Worm (Caenorhabditis elegans) whole organism, L4 larva: ENCODE data around the gene enee-1.

ENCODE experiments used
- F37D6.2 ChIP-seq: sonication (generic microtip); optimal IDR thresholded peaks from 2 replicates; lab custom pipeline; 2016; ENCODE audit warnings: mild to moderate bottlenecking, missing genetic modification characterization, missing compliant biosample characterization
- Y75B8A.6 ChIP-seq: fragments of 200-800 bp; sonication (Bioruptor generic); IDR thresholded peaks from 2 replicates; pipeline ENCODE4 v1.3.6; 2022; ENCODE audit warnings: missing genetic modification reagents, missing genetic modification characterization, missing compliant biosample characterization
- aha-1 ChIP-seq: fragments of 150-350 bp; peaks from one replicate; lab custom pipeline; 2014; ENCODE audit warnings: missing biosample characterization, missing genetic modification characterization
- arid-1 ChIP-seq: fragments of 200-800 bp; sonication (Bioruptor generic); conservative IDR thresholded peaks from 2 replicates; pipeline ENCODE4 v1.3.6; 2022; ENCODE audit warnings: missing genetic modification reagents, missing genetic modification characterization, missing compliant biosample characterization
- ceh-82 ChIP-seq: sonication (generic microtip); optimal IDR thresholded peaks from 2 replicates; lab custom pipeline; 2017; ENCODE audit warnings: missing biosample characterization, missing genetic modification characterization
- daf-16 ChIP-seq, 3 experiments: sonication (generic microtip); optimal IDR thresholded peaks; 2 replicates each; lab custom pipeline; 2016 to 2017; ENCODE audit warnings: missing genetic modification characterization in 3 of 3, missing genetic modification reagents in 3 of 3, mild to moderate bottlenecking in 2 of 3, missing compliant biosample characterization in 2 of 3, missing biosample characterization in 1 of 3, moderate library complexity in 1 of 3
- daf-8 ChIP-seq: fragments of 200-800 bp; sonication (Bioruptor generic); IDR thresholded peaks from 2 replicates; pipeline ENCODE4 v1.3.6; 2022; ENCODE audit warnings: missing genetic modification characterization, missing compliant biosample characterization
- dpl-1 ChIP-seq: fragments of 150-350 bp; optimal IDR thresholded peaks from 2 replicates; lab custom pipeline; 2014; ENCODE audit warnings: missing biosample characterization, missing genetic modification reagents, missing genetic modification characterization
- dve-1 ChIP-seq: sonication (generic microtip); optimal IDR thresholded peaks from 2 replicates; lab custom pipeline; 2017; ENCODE audit warnings: antibody characterized with exemption, mild to moderate bottlenecking, missing genetic modification characterization, missing compliant biosample characterization; ENCODE audit not compliant: insufficient read depth
- gei-8 ChIP-seq: fragments of 200-800 bp; sonication (Bioruptor generic); optimal IDR thresholded peaks from 2 replicates; lab custom pipeline; 2018; ENCODE audit warnings: mild to moderate bottlenecking, missing genetic modification characterization, missing compliant biosample characterization
- hif-1 ChIP-seq, 2 experiments: sonication (generic microtip); optimal IDR thresholded peaks; 2 replicates each; lab custom pipeline; 2016 to 2017; ENCODE audit warnings: missing compliant biosample characterization in 2 of 2, missing genetic modification characterization in 2 of 2, missing genetic modification reagents in 2 of 2, missing genotype in 2 of 2, mild to moderate bottlenecking in 1 of 2
- hlh-11 ChIP-seq: fragments of 200-800 bp; sonication (Bioruptor generic); optimal IDR thresholded peaks from 2 replicates; lab custom pipeline; 2018; ENCODE audit warnings: mild to moderate bottlenecking, missing genetic modification characterization, missing compliant biosample characterization
- hlh-30 ChIP-seq: sonication (generic microtip); optimal IDR thresholded peaks from 2 replicates; lab custom pipeline; 2017; ENCODE audit warnings: antibody characterized with exemption, mild to moderate bottlenecking, missing genetic modification characterization, missing compliant biosample characterization; ENCODE audit not compliant: insufficient read depth
- hmg-1.1 ChIP-seq: fragments of 200-800 bp; sonication (Bioruptor generic); IDR thresholded peaks from 2 replicates; pipeline ENCODE4 v1.3.6; 2022; ENCODE audit warnings: missing genetic modification reagents, missing genetic modification characterization, missing compliant biosample characterization
- lin-1 ChIP-seq: fragments of 200-800 bp; sonication (Bioruptor generic); IDR thresholded peaks from 2 replicates; pipeline ENCODE4 v1.3.6; 2022; ENCODE audit warnings: missing genetic modification reagents, missing genetic modification characterization, missing compliant biosample characterization
- madf-9 ChIP-seq: fragments of 200-800 bp; sonication (Bioruptor generic); conservative IDR thresholded peaks from 2 replicates; pipeline ENCODE4 v1.3.6; 2022; ENCODE audit warnings: missing genetic modification reagents, missing genetic modification characterization, missing compliant biosample characterization
- mdl-1 ChIP-seq, 2 experiments: fragments of 150-350 bp in 1 of 2; sonication (generic microtip) in 1 of 2; optimal IDR thresholded peaks; 2 replicates each; lab custom pipeline; 2014 to 2017; ENCODE audit warnings: missing biosample characterization in 2 of 2, missing genetic modification characterization in 2 of 2
- mep-1 ChIP-seq: fragments of 150-350 bp; sonication (generic microtip); optimal IDR thresholded peaks from 3 replicates; lab custom pipeline; 2014; ENCODE audit warnings: missing biosample characterization, missing genetic modification characterization
- mxl-3 ChIP-seq: fragments of 200-800 bp; sonication (Bioruptor generic); optimal IDR thresholded peaks from 2 replicates; lab custom pipeline; 2018; ENCODE audit warnings: mild to moderate bottlenecking, missing genetic modification characterization, missing compliant biosample characterization
- nhr-11 ChIP-seq: fragments of 150-350 bp; optimal IDR thresholded peaks from 2 replicates; lab custom pipeline; 2014; ENCODE audit warnings: missing biosample characterization, missing genetic modification characterization
- nhr-25 ChIP-seq: sonication (generic microtip); optimal IDR thresholded peaks from 2 replicates; lab custom pipeline; 2017; ENCODE audit warnings: missing genetic modification characterization, mild to moderate bottlenecking, missing compliant biosample characterization, antibody characterized with exemption, moderate library complexity, borderline replicate concordance; ENCODE audit not compliant: insufficient read depth
- nhr-28 ChIP-seq: fragments of 150-350 bp; optimal IDR thresholded peaks from 2 replicates; lab custom pipeline; 2014; ENCODE audit warnings: missing biosample characterization, missing genetic modification characterization
- nhr-48 ChIP-seq: sonication (generic microtip); optimal IDR thresholded peaks from 2 replicates; lab custom pipeline; 2016; ENCODE audit warnings: mild to moderate bottlenecking, missing genetic modification characterization, missing compliant biosample characterization
- nhr-6 ChIP-seq: fragments of 150-350 bp; optimal IDR thresholded peaks from 2 replicates; lab custom pipeline; 2014; ENCODE audit warnings: missing biosample characterization, missing genetic modification characterization
- pqm-1 ChIP-seq: sonication (generic microtip); optimal IDR thresholded peaks from 2 replicates; lab custom pipeline; 2017; ENCODE audit warnings: missing biosample characterization, missing genetic modification characterization
- rbr-2 ChIP-seq: sonication (generic microtip); optimal IDR thresholded peaks from 2 replicates; lab custom pipeline; 2016; ENCODE audit warnings: missing genotype, missing genetic modification characterization, missing compliant biosample characterization
- saeg-2 ChIP-seq: fragments of 200-800 bp; sonication (Bioruptor generic); IDR thresholded peaks from 2 replicates; pipeline ENCODE4 v1.3.6; 2022; ENCODE audit warnings: missing genetic modification reagents, missing genetic modification characterization, missing compliant biosample characterization
- spr-1 ChIP-seq: sonication (generic microtip); optimal IDR thresholded peaks from 2 replicates; lab custom pipeline; 2016; ENCODE audit warnings: mild to moderate bottlenecking, missing genetic modification characterization, missing compliant biosample characterization
- unc-62 ChIP-seq, 3 experiments: fragments of 150-350 bp in 1 of 3; sonication (generic microtip); optimal IDR thresholded peaks in 2 of 3; peaks in 1 of 3; 1 replicate in 1 of 3; 2 replicates in 2 of 3; lab custom pipeline; 2014 to 2017; ENCODE audit warnings: missing biosample characterization in 3 of 3, missing genetic modification characterization in 3 of 3, missing genetic modification reagents in 3 of 3, missing genotype in 1 of 3
- zfp-2 ChIP-seq: sonication (generic microtip); optimal IDR thresholded peaks from 2 replicates; lab custom pipeline; 2016; ENCODE audit warnings: mild to moderate bottlenecking, missing genetic modification characterization, missing compliant biosample characterization
- zip-2 ChIP-seq: fragments of 150-350 bp; optimal IDR thresholded peaks from 2 replicates; lab custom pipeline; 2014; ENCODE audit warnings: missing biosample characterization, missing genetic modification characterization

Gene enee-1

DNA sequence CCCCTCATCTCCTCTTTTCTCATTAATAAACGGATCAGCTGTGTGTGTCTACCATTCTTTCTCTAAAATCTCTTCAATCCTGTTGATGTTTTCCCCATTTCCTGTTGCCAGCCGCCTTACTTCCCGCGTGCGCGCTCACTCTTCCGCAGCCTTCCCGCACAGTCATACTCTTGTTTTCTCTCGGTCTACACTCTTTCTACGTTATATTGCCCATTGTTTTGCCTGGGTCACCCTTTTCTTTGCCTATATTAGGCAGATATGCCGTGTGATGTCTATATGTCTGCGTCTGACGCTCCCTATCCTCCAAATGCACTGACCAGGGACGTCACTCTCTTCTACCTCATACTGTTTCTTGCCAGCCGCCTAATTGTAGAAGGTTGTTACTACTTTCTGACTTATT is 41.9 kb downstream of the enee-1 start:
- TF ChIP-seq zfp-2 (tag; lab: Kevin White, UChicago) (no peak), arid-1 (GFP tag; lab: Robert Waterston, UW) (0 out of 2 replicates have a peak, but pooled peaks have one; percentile 21), aha-1 (peak; percentile 86), dpl-1 (GFP tag; lab: Kevin White, UChicago) (no peak), rbr-2 (tag; lab: Kevin White, UChicago) (peak; percentile 28), mdl-1 (tag; optimal IDR thresholded peaks at IDR 0.05; lab: Kevin White, UChicago) (peak; percentile 27 to 84), hmg-1.1 (peak; percentile 29; the same call in 1 of the 2 replicates), gei-8 (GFP tag; lab: Kevin White, UChicago) (no peak), unc-62 (GFP tag; optimal IDR thresholded peaks at IDR 0.05 in 1 of 2; lab: Kevin White, UChicago) (peak in 1 of 2 experiments; percentile 57), unc-62 (tag; optimal IDR thresholded peaks at IDR 0.05; lab: Kevin White, UChicago) (no peak), nhr-6 (tag; lab: Kevin White, UChicago) (peak; percentile 17), nhr-28 (tag; lab: Kevin White, UChicago) (peak; percentile 51), zip-2 (tag; lab: Kevin White, UChicago) (no peak), mxl-3 (GFP tag; lab: Kevin White, UChicago) (peak; percentile 82), daf-16 (GFP tag; optimal IDR thresholded peaks at IDR 0.05; lab: Kevin White, UChicago) (no peak), daf-16 (tag; optimal IDR thresholded peaks at IDR 0.05; lab: Kevin White, UChicago) (peak; percentile 19), dve-1 (tag; lab: Kevin White, UChicago) (peak; percentile 43), nhr-11 (tag; lab: Kevin White, UChicago) (peak; percentile 2), mep-1 (tag; lab: Kevin White, UChicago) (peak; percentile 38), nhr-48 (tag; lab: Kevin White, UChicago) (peak; percentile 44), hif-1 (tag; optimal IDR thresholded peaks at IDR 0.05; lab: Kevin White, UChicago) (no peak), F37D6.2 (tag; lab: Kevin White, UChicago) (no peak), madf-9 (peak; percentile 71), hlh-30 (tag; lab: Kevin White, UChicago) (peak; percentile 86), Y75B8A.6 (GFP tag; lab: Robert Waterston, UW) (no peak), ceh-82 (no peak), spr-1 (peak; percentile 45), nhr-25 (tag; lab: Kevin White, UChicago) (peak; percentile 48), hlh-11 (tag; lab: Kevin White, UChicago) (peak; percentile 82)

DNA sequence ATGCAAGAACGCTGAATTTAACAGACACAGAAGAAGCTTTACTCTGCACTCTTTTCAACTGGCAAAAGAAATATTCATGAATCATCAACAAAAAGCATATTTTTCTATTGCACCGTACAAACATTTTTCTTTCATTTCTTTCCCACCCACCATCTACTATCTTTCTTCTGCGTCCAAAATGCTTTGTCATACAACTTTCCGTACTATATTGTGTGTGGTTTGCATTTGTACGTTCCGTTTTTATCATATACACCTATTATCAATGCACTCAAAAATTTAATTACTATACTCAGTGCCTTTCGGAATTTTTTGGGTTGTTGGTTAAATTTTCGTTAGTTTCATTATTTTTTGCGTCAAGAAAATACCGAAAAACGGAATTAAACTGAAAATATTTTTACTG is 43.2 kb downstream of the enee-1 start:
- TF ChIP-seq saeg-2 (GFP tag; lab: Robert Waterston, UW) (no peak), pqm-1 (tag; lab: Kevin White, UChicago) (peak; percentile 79), nhr-28 (tag; lab: Kevin White, UChicago) (peak; percentile 65), nhr-25 (tag; lab: Kevin White, UChicago) (no peak), unc-62 (GFP tag; optimal IDR thresholded peaks at IDR 0.05 in 1 of 2; lab: Kevin White, UChicago) (peak in 1 of 2 experiments; percentile 86), unc-62 (tag; optimal IDR thresholded peaks at IDR 0.05; lab: Kevin White, UChicago) (no peak)

DNA sequence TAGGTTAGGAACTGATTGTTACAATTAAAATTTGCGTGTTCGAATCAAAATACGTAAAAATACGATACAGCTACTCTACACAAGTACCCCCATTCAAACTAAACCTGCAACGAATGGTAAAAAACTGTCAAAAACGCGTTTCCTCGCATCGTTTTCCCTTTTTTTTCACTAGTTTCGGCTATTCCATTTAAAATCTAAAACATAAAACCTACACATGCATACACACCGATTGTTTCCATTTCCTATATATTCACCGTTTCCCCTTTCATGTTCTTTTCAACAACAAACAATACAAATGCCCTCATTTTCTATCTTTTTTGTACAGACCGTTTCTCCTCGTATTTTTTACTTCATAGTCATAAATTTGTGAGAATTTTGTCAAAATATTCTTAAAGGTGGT is 44.3 kb downstream of the enee-1 start:
- TF ChIP-seq lin-1 (GFP tag; lab: Robert Waterston, UW), result no peak
- TF ChIP-seq aha-1, result peak; percentile 77

DNA sequence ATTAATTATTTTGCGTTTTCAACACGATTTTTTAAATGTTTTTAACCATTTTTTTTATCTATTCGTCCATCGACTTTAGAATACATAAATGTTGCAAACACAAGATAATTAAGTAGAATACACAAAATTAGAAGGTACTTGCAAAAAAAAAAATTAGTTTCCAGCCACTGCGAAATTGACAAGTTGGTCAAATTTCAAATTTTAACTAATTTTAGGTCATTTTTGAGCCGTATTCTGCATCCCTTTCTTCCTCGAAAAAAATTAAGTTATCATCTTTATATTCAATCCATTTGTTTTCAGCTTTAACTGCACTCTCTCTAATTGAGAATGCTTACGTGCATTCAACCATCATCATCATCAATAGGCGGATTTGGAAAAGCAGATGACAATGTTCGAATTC is 44.9 kb downstream of the enee-1 start, which contains the start of gene egl-26:
egl-26 (plus strand) TSS at position 301 of the 400 bp plus-strand sequence.
- TF ChIP-seq daf-8, result no peak
- peak in 1 of 2 experiments; percentile 77 for TF ChIP-seq unc-62 (GFP tag; optimal IDR thresholded peaks at IDR 0.05 in 1 of 2; lab: Kevin White, UChicago)
- no peak for TF ChIP-seq unc-62 (tag; optimal IDR thresholded peaks at IDR 0.05; lab: Kevin White, UChicago)
- TF ChIP-seq, all 104 proteins: peak for 1
